Worm (Caenorhabditis elegans) whole organism, dauer: ENCODE results near the gene T13F2.2.
"Not testable (repeated sequence)": the region's sequence is repeated elsewhere in the genome, so short reads cannot be mapped to it uniquely, and the experiment has no call there.

Experiments
- unc-62 ChIP-seq: sonication (generic microtip); optimal IDR thresholded peaks from 2 replicates; lab custom pipeline; 2017; ENCODE audit warnings: missing biosample characterization, missing genetic modification reagents, missing genetic modification characterization

The T13F2.2 gene

DNA sequence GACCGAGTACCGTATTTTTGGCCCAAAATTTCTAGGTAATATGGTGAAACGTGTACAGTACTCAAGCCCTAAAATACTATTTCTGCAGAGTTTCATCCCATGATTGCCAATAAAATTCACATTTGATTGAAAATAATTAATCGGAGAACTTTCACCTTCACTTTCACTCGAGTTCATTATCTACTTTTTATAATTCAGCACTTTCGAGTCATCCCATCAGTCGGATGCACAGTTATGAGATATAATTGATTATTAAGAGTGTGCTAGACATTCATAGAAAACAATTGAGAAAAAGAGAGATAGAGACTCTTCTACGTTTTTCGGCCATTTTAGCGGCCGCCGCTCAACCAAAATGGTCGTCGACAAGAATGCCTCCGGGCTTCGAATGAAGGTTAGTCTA lies 5.6 kb upstream of the T13F2.2 start, which contains the start of gene fat-3:
Gene fat-3, plus strand, starts transcription at position 313 of the 400 bp plus-strand sequence.
- TF ChIP-seq unc-62 (GFP tag; lab: Kevin White, UChicago): no peak

- no peak for TF ChIP-seq unc-62 (GFP tag; lab: Kevin White, UChicago)
These were observed 4.3 kb upstream of the T13F2.2 start for ce11 chrIV:9801418-9801817.

- no peak for TF ChIP-seq unc-62 (GFP tag; lab: Kevin White, UChicago)
These were observed 2.5 kb upstream of the T13F2.2 start for ce11 chrIV:9799664-9800063.

- no peak for TF ChIP-seq unc-62 (GFP tag; lab: Kevin White, UChicago)
These were observed 2.0 kb upstream of the T13F2.2 start, which contains the start of gene fat-4 for ce11 chrIV:9799129-9799528. Gene fat-4, plus strand, starts transcription at chrIV:9799429.

DNA sequence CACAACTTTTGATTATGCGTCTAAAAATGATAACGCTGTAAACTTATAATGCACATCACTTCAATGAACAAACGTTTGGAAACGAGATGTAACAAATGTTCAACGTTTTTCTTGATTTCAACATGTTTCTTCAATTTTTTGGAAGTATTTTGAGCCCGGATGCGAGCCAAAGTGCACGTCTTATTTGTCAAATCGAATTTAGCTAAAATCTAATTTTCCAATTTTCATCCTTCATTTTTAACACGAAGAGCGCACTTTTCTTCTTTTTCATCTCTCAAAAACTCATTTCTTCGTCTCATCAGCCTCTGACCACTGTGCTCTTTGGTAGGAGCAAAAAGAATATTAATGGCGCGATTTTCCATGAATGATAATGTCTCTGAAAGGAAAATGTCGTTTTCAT lies 1.2 kb upstream of the T13F2.2 start:
- no peak for TF ChIP-seq unc-62 (GFP tag; lab: Kevin White, UChicago)

DNA sequence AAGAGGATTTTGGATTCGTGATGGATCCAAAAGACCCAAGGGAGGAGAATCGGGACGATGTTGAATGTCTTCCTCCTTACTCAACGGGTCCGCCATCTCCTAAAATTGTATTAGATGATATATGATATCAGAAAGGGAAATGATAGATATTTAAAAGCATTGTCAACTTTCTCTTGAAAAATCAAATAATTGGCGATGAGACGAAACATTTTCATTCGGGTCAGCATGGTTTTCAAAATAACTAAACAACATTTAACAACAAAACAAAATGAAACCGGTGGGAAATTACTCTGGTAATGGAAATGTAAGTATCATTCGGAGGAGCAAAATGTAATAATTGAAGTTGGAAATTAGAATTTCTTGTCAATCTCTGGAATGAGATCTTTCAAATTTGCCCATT lies 660 bp downstream of the T13F2.2 start, which contains the start of gene pis-1:
Gene pis-1, minus strand, starts transcription at position 101 of the 400 bp plus-strand sequence.
- TF ChIP-seq unc-62 (GFP tag; lab: Kevin White, UChicago): no peak

ce11 chrIV:9795250-9795649 lies 1.9 kb downstream of the T13F2.2 start:
- TF ChIP-seq unc-62 (GFP tag; lab: Kevin White, UChicago): no peak

- TF ChIP-seq unc-62 (GFP tag; lab: Kevin White, UChicago): no peak
These were observed 6.4 kb downstream of the T13F2.2 start for ce11 chrIV:9790708-9791107.

DNA sequence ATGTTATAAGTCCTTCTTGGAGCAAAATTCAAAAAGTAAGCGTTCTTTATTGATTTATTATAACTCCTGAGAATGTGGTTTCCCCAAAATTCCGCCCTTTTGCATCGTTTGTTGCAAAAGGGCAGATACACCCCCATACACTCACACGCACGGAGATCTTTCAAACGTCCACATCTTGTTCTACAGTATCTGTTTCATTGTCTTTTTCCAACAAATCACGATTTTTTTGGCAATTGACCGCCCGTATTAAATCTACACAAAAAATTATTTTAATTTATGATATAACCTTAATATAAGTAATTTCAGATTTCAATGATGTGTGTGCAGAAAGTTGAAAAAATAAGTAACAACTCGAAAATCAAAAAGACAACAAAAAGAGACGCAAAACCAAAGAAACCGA lies 7.7 kb downstream of the T13F2.2 start, which contains the start of gene T13F2.4:
Gene T13F2.4, plus strand, starts transcription at position 301 of the 400 bp plus-strand sequence.
- no peak for TF ChIP-seq unc-62 (GFP tag; lab: Kevin White, UChicago)

- TF ChIP-seq unc-62 (GFP tag; lab: Kevin White, UChicago): no peak
These were observed 12.5 kb downstream of the T13F2.2 start, which contains the start of gene sre-4 for ce11 chrIV:9784689-9785088. Gene sre-4, minus strand, starts transcription at chrIV:9784789.

DNA sequence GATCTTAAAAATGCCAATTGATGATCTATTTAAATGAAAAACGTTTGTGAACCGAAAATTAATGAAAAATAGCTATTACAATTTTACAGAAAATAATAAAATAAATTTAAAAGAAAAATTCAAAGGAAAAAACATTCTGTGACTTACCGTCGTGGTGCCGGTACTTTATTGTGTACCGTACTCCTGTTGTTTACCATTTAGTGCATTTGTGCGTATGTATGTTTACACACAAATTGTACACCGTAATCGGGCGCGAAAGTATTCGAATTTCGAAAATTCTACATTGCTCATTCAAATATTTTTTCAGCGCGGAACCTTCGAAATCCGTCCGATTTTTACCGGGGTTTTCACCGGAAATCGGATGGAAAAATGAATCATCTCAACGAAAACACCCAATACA lies 19.1 kb downstream of the T13F2.2 start, which contains the start of gene T13F2.6:
Gene T13F2.6, plus strand, starts transcription at position 306 of the 400 bp plus-strand sequence.
- TF ChIP-seq unc-62 (GFP tag; lab: Kevin White, UChicago): no peak

ce11 chrIV:9777535-9777934 lies 19.6 kb downstream of the T13F2.2 start, which contains the start of gene sna-2:
Gene sna-2, minus strand, starts transcription at chrIV:9777634.
- TF ChIP-seq unc-62 (GFP tag; lab: Kevin White, UChicago): no peak

ce11 chrIV:9773441-9773840 lies 23.7 kb downstream of the T13F2.2 start:
- TF ChIP-seq unc-62 (GFP tag; lab: Kevin White, UChicago): no peak

- no peak for TF ChIP-seq unc-62 (GFP tag; lab: Kevin White, UChicago)
These were observed 24.9 kb downstream of the T13F2.2 start, which contains the start of gene cav-1 for ce11 chrIV:9772096-9772720. Gene cav-1, plus strand, starts transcription at chrIV:9772510.

DNA sequence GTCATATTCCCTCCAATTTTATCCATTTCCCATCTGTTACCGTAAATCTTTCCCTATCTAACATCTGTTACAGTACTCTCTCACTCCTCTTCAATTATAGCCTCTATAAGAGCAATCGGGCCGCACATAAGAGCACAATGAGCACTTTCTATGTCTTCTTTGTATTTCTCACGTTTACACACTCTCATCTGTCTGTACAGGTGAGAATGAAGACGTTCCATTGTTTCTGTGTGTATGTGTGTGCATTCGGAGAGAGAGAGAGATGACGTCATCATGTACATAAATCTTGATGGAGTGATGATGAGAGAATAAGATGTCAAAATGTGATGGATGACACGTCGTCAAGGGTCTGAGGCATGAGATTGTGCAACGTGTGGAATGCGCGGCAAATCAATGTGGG lies 26.4 kb downstream of the T13F2.2 start:
- no peak for TF ChIP-seq unc-62 (GFP tag; lab: Kevin White, UChicago)

ce11 chrIV:9769746-9770145 lies 27.4 kb downstream of the T13F2.2 start, which contains the start of gene msp-78:
Gene msp-78, plus strand, starts transcription at chrIV:9770046.
- TF ChIP-seq unc-62 (GFP tag; lab: Kevin White, UChicago): not testable (repeated sequence)

DNA sequence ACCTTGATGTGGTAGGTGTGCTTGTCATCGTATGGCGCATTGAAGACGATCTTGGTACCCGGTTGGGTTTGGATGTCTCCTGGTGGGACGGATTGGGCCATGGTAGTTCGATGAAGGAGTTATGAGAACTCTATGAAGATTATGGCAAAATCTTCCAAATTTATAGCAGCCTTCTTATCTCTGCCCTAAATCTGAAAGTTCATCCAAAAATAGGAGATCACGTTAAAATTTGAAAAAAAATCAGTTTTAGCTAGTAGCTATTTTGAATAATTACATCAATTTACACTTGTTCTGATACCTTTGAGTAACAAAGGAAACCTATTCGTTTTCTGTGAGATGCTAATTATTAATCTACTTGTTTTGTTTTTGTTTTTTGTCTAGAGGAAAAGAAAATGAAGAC lies 30.1 kb downstream of the T13F2.2 start, which contains the start of gene msp-79:
Gene msp-79, minus strand, starts transcription at position 101 of the 400 bp plus-strand sequence.
- TF ChIP-seq unc-62 (GFP tag; lab: Kevin White, UChicago): not testable (repeated sequence)
